Fruit fly (Drosophila melanogaster) Kc167 (cell line): ENCODE results near the gene Mesh1.

Experiments
- Sin3A ChIP-seq: fragments of >200 bp; optimal IDR thresholded peaks from 2 replicates; lab custom pipeline; 2018; ENCODE audit warnings: missing external identifiers
- ttk ChIP-seq: sonication (Bioruptor generic); optimal IDR thresholded peaks from 2 replicates; lab custom pipeline; 2017; ENCODE audit warnings: missing external identifiers

- no peak for TF ChIP-seq Sin3A
- TF ChIP-seq ttk = no peak
Measured at dm6 chr3R:29207012-29207656, 4.8 kb upstream of the Mesh1 start.
